Fruit fly (Drosophila melanogaster): ENCODE results near the gene pasi1.

The pasi1 gene

dm6 chr3R:17828653-17829052, 33.8 kb downstream of the pasi1 start (continued):
- TF ChIP-seq CG2202 (tag; optimal IDR thresholded peaks at IDR 0.05) (peak; percentile 73), lola (GFP tag; optimal IDR thresholded peaks at IDR 0.05) (peak in 1 of 3 experiments; percentile 48), CG11723 (GFP tag; optimal IDR thresholded peaks at IDR 0.05) (peak; percentile 17), gsb-n (tag; optimal IDR thresholded peaks at IDR 0.05) (peak; percentile 16), CG8089 (GFP tag; optimal IDR thresholded peaks at IDR 0.05) (no peak), Oaz (GFP tag; IDR thresholded peaks at IDR 0.05) (no peak), BtbVII (GFP tag; optimal IDR thresholded peaks at IDR 0.05) (no peak), CG16815 (GFP tag; optimal IDR thresholded peaks at IDR 0.05) (no peak), Fer2 (tag; optimal IDR thresholded peaks at IDR 0.05) (no peak), CG17802 (tag; optimal IDR thresholded peaks at IDR 0.05) (no peak), gem (tag; optimal IDR thresholded peaks at IDR 0.05) (peak; percentile 40), CG30431 (GFP tag; optimal IDR thresholded peaks at IDR 0.05) (no peak), hb (GFP tag; IDR thresholded peaks at IDR 0.05; ENCODE audit: partially characterized antibody) (no peak), CG10209 (GFP tag; optimal IDR thresholded peaks at IDR 0.05) (peak; percentile 23), CG4730 (GFP tag; IDR thresholded peaks at IDR 0.05) (no peak), Taf1 (GFP tag; IDR thresholded peaks at IDR 0.05) (no peak), CG12071 (GFP tag; optimal IDR thresholded peaks at IDR 0.05) (peak; percentile 29), CG10366 (GFP tag; IDR thresholded peaks at IDR 0.05) (no peak), CG5245 (GFP tag; optimal IDR thresholded peaks at IDR 0.05) (no peak), Antp (GFP tag; optimal IDR thresholded peaks at IDR 0.05) (no peak), CG16779 (GFP tag; IDR thresholded peaks at IDR 0.05) (no peak), CG32772 (GFP tag; IDR thresholded peaks at IDR 0.05) (no peak), sd (tag; optimal IDR thresholded peaks at IDR 0.05) (peak; percentile 79), lbe (GFP tag; optimal IDR thresholded peaks at IDR 0.05) (no peak), CG2889 (GFP tag; IDR thresholded peaks at IDR 0.05) (no peak), Hmr (GFP tag; optimal IDR thresholded peaks at IDR 0.05) (no peak), CG7963 (GFP tag; IDR thresholded peaks at IDR 0.05; ENCODE audit: partially characterized antibody) (no peak), h (optimal IDR thresholded peaks at IDR 0.05) (no peak), tap (tag; optimal IDR thresholded peaks at IDR 0.05) (no peak), CG4328 (GFP tag; optimal IDR thresholded peaks at IDR 0.05) (peak; percentile 28), Kr (GFP tag; optimal IDR thresholded peaks at IDR 0.05) (no peak), caup (GFP tag; optimal IDR thresholded peaks at IDR 0.05; ENCODE audit: severe bottlenecking) (peak; percentile 4), CG2875 (GFP tag; optimal IDR thresholded peaks at IDR 0.05) (peak; percentile 60), sima (GFP tag; optimal IDR thresholded peaks at IDR 0.05) (no peak), Ptx1 (GFP tag; IDR thresholded peaks at IDR 0.05) (0 out of 2 replicates have a peak, but pooled peaks have one; percentile 7), CG15601 (tag; optimal IDR thresholded peaks at IDR 0.05) (peak; percentile 57), yki (optimal IDR thresholded peaks at IDR 0.05) (no peak), CG13894 (tag; optimal IDR thresholded peaks at IDR 0.05) (no peak), CG6854 (GFP tag; optimal IDR thresholded peaks at IDR 0.05) (no peak), CG13287 (GFP tag; IDR thresholded peaks at IDR 0.05; ENCODE audit: partially characterized antibody) (no peak), CG33213 (GFP tag; optimal IDR thresholded peaks at IDR 0.05) (no peak), CG13424 (tag; optimal IDR thresholded peaks at IDR 0.05) (peak; percentile 18), CG7271 (tag; optimal IDR thresholded peaks at IDR 0.05) (no peak), CG1832 (GFP tag; optimal IDR thresholded peaks at IDR 0.05) (no peak), en (GFP tag; optimal IDR thresholded peaks at IDR 0.05) (no peak), CG4404 (GFP tag; IDR thresholded peaks at IDR 0.05) (no peak), CG18262 (tag; optimal IDR thresholded peaks at IDR 0.05) (peak; percentile 47), peb (GFP tag; IDR thresholded peaks at IDR 0.05) (no peak), sim (GFP tag; IDR thresholded peaks at IDR 0.05) (0 out of 2 replicates have a peak, but pooled peaks have one; percentile 29), CG18476 (GFP tag; optimal IDR thresholded peaks at IDR 0.05) (no peak), Awh (GFP tag; IDR thresholded peaks at IDR 0.05) (no peak)

All from whole organism, embryonic.